Worm (Caenorhabditis elegans): ENCODE measurements around the gene T02D1.9.

Gene T02D1.9

ce11 chrIV:17380061-17380680, 27.2 kb downstream of the T02D1.9 start, which contains the start of the genes C30H6.9 and dlat-2:
Gene C30H6.9, minus strand, starts transcription at chrIV:17380170.
Gene dlat-2, plus strand, starts transcription at chrIV:17380626.
- TF ChIP-seq C08G9.2 (tag; optimal IDR thresholded peaks at IDR 0.05) (no peak), elt-4 (tag; optimal IDR thresholded peaks at IDR 0.05) (no peak), tbx-7 (tag; optimal IDR thresholded peaks at IDR 0.05) (no peak), ceh-45 (GFP tag; IDR thresholded peaks at IDR 0.05) (no peak), ceh-31 (tag; optimal IDR thresholded peaks at IDR 0.05) (peak; percentile 31)

ce11 chrIV:17376127-17376526, 31.3 kb downstream of the T02D1.9 start, which contains the start of gene haf-1:
Gene haf-1, plus strand, starts transcription at chrIV:17376427.
- TF ChIP-seq Y22D7AL.16 (tag; optimal IDR thresholded peaks at IDR 0.05) (no peak), ets-4 (tag; optimal IDR thresholded peaks at IDR 0.05) (no peak), ceh-48 (tag; optimal IDR thresholded peaks at IDR 0.05) (no peak), K09A11.1 (tag; optimal IDR thresholded peaks at IDR 0.05; ENCODE audit: insufficient read depth) (no peak), pax-1 (tag; optimal IDR thresholded peaks at IDR 0.05) (no peak), sdc-2 (tag; optimal IDR thresholded peaks at IDR 0.05) (no peak), elt-4 (tag; optimal IDR thresholded peaks at IDR 0.05) (no peak), dmd-4 (tag; optimal IDR thresholded peaks at IDR 0.05; ENCODE audit: borderline replicate concordance) (no peak), ceh-2 (tag; optimal IDR thresholded peaks at IDR 0.05) (no peak), T23F11.4 (GFP tag; optimal IDR thresholded peaks at IDR 0.05) (no peak), hlh-30 (tag; optimal IDR thresholded peaks at IDR 0.05; ENCODE audit: insufficient read depth) (no peak), unc-86 (tag; optimal IDR thresholded peaks at IDR 0.05) (no peak), ceh-24 (tag; optimal IDR thresholded peaks at IDR 0.05) (no peak), elt-2 (tag; optimal IDR thresholded peaks at IDR 0.05) (no peak), ceh-45 (GFP tag; IDR thresholded peaks at IDR 0.05) (no peak), nhr-232 (tag; optimal IDR thresholded peaks at IDR 0.05) (no peak), ahr-1 (tag; optimal IDR thresholded peaks at IDR 0.05) (no peak), ama-1 (optimal IDR thresholded peaks at IDR 0.05) (no peak)

ce11 chrIV:17371469-17371868, 35.9 kb downstream of the T02D1.9 start, which contains the start of gene C30H6.5:
Gene C30H6.5, plus strand, starts transcription at chrIV:17371769.
- TF ChIP-seq pros-1 (tag; optimal IDR thresholded peaks at IDR 0.05): no peak
- TF ChIP-seq sdc-2 (tag; optimal IDR thresholded peaks at IDR 0.05): no peak

- TF ChIP-seq npax-4 (tag; optimal IDR thresholded peaks at IDR 0.05) (no peak), ceh-31 (tag; optimal IDR thresholded peaks at IDR 0.05) (no peak), C38D4.7 (GFP tag; optimal IDR thresholded peaks at IDR 0.05) (no peak), ceh-18 (tag; optimal IDR thresholded peaks at IDR 0.05) (no peak), ttx-3 (tag; optimal IDR thresholded peaks at IDR 0.05) (no peak), nfya-1 (tag; optimal IDR thresholded peaks at IDR 0.05) (no peak), ceh-45 (GFP tag; IDR thresholded peaks at IDR 0.05) (no peak), mec-3 (tag; optimal IDR thresholded peaks at IDR 0.05; ENCODE audit: borderline replicate concordance) (no peak), ahr-1 (tag; optimal IDR thresholded peaks at IDR 0.05) (no peak), unc-42 (tag; optimal IDR thresholded peaks at IDR 0.05) (no peak), madf-2 (tag; optimal IDR thresholded peaks at IDR 0.05) (no peak), eyg-1 (tag; optimal IDR thresholded peaks at IDR 0.05) (no peak), hlh-13 (GFP tag; optimal IDR thresholded peaks at IDR 0.05) (no peak)
These were observed 39.1 kb downstream of the T02D1.9 start, which contains the start of gene trh-1 for ce11 chrIV:17368292-17368691. Gene trh-1, plus strand, starts transcription at chrIV:17368592.

- TF ChIP-seq hlh-30 (tag; optimal IDR thresholded peaks at IDR 0.05; ENCODE audit: insufficient read depth) (no peak), hlh-15 (tag; optimal IDR thresholded peaks at IDR 0.05) (no peak), syd-9 (tag; optimal IDR thresholded peaks at IDR 0.05) (no peak), ceh-6 (GFP tag; optimal IDR thresholded peaks at IDR 0.05) (no peak), Y22D7AL.16 (tag; optimal IDR thresholded peaks at IDR 0.05) (no peak), ets-4 (tag; optimal IDR thresholded peaks at IDR 0.05) (no peak), K09A11.1 (tag; optimal IDR thresholded peaks at IDR 0.05; ENCODE audit: insufficient read depth) (no peak), mec-3 (tag; optimal IDR thresholded peaks at IDR 0.05; ENCODE audit: borderline replicate concordance) (no peak), ttx-3 (tag; optimal IDR thresholded peaks at IDR 0.05) (no peak), dmd-4 (tag; optimal IDR thresholded peaks at IDR 0.05; ENCODE audit: borderline replicate concordance) (no peak), ahr-1 (tag; optimal IDR thresholded peaks at IDR 0.05) (no peak), elt-2 (tag; optimal IDR thresholded peaks at IDR 0.05) (no peak), sox-2 (GFP tag; IDR thresholded peaks at IDR 0.05) (no peak)
These were observed 40.1 kb downstream of the T02D1.9 start, which contains the start of gene zipt-17 for ce11 chrIV:17367294-17367693. Gene zipt-17, minus strand, starts transcription at chrIV:17367394.

Measured in whole organism, late embryonic.